Fruit fly (Drosophila melanogaster): ENCODE measurements around the gene Gr68a.
A peak's percentile ranks its signal among the peaks of the same experiment; 100 is the strongest.

Gr68a gene

DNA sequence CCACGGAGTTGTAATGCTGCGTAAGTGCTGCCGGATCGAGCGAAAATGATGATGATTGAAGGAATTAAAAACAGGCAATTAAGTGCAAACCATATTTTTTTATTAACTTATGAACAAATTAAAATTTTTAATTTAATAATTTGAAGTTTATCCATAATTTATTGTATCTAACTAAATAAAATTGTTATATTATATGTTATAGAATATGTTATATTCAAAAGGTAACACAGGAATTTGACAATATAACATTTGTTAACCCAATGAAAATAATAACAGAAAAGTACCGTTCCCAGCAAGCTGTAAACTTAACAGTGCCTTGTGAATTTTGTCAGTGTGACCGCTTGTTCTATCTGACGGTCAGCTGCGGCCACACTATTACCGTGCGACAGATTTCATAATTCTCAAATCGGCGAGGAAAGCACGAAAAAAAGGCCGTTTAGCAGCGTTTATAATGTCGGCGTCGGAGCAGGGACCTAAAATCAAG, 42.4 kb upstream of the Gr68a start, which contains the start of the genes Ccdc56 and mtTFB1:
TSS of gene Ccdc56 (plus strand) at position 347 of the 484 bp plus-strand sequence.
TSS of gene mtTFB1 (plus strand) at position 347 of the 484 bp plus-strand sequence.
- no peak for TF ChIP-seq H15 (GFP tag; IDR thresholded peaks at IDR 0.05)
- peak; percentile 4 for TF ChIP-seq CG4617 (GFP tag; optimal IDR thresholded peaks at IDR 0.05; ENCODE audit: borderline replicate concordance)
- no peak for TF ChIP-seq CG31441 (GFP tag; IDR thresholded peaks at IDR 0.05)
- no peak for TF ChIP-seq fu2 (GFP tag; optimal IDR thresholded peaks at IDR 0.05)
- no peak for TF ChIP-seq tx (GFP tag; optimal IDR thresholded peaks at IDR 0.05)
- peak; percentile 60 for TF ChIP-seq CG17186 (GFP tag; optimal IDR thresholded peaks at IDR 0.05)
- TF ChIP-seq CoRest (tag; optimal IDR thresholded peaks at IDR 0.05) = peak; percentile 14
- TF ChIP-seq Lhr (GFP tag; optimal IDR thresholded peaks at IDR 0.05) = peak; percentile 82
- peak; percentile 80 for TF ChIP-seq pzg (GFP tag; optimal IDR thresholded peaks at IDR 0.05)
- TF ChIP-seq CG18599 (GFP tag; optimal IDR thresholded peaks at IDR 0.05) = no peak
- TF ChIP-seq CG2116 (GFP tag; optimal IDR thresholded peaks at IDR 0.05) = peak; percentile 32
- TF ChIP-seq gem (tag; optimal IDR thresholded peaks at IDR 0.05) = no peak
- TF ChIP-seq grau (tag; optimal IDR thresholded peaks at IDR 0.05) = peak; percentile 64
- TF ChIP-seq Sin3A (optimal IDR thresholded peaks at IDR 0.05) = peak; percentile 16
- TF ChIP-seq CG2712 (tag; optimal IDR thresholded peaks at IDR 0.05) = peak; percentile 20
- peak; percentile 76 for TF ChIP-seq ewg (GFP tag; optimal IDR thresholded peaks at IDR 0.05)
- no peak for TF ChIP-seq CG10209 (GFP tag; optimal IDR thresholded peaks at IDR 0.05)
- TF ChIP-seq onecut (GFP tag; IDR thresholded peaks at IDR 0.05) = no peak
- TF ChIP-seq corto (GFP tag; optimal IDR thresholded peaks at IDR 0.05) = peak; percentile 33
- TF ChIP-seq CG1603 (tag; optimal IDR thresholded peaks at IDR 0.05) = peak; percentile 26
- TF ChIP-seq hkb (optimal IDR thresholded peaks at IDR 0.05) = no peak
- 0 out of 2 replicates have a peak, but pooled peaks have one; percentile 6 for TF ChIP-seq hkb (GFP tag; IDR thresholded peaks at IDR 0.05)
- TF ChIP-seq CG17829 (tag; optimal IDR thresholded peaks at IDR 0.05) = peak; percentile 17
- peak; percentile 6 for TF ChIP-seq phol (tag; optimal IDR thresholded peaks at IDR 0.05)
- peak; percentile 89 for TF ChIP-seq gfzf (GFP tag; optimal IDR thresholded peaks at IDR 0.05)
- no peak for TF ChIP-seq tap (tag; optimal IDR thresholded peaks at IDR 0.05)
- TF ChIP-seq stwl (tag; optimal IDR thresholded peaks at IDR 0.05) = peak; percentile 57
- TF ChIP-seq CG14050 (GFP tag; IDR thresholded peaks at IDR 0.05) = no peak
- no peak for TF ChIP-seq schlank (tag; optimal IDR thresholded peaks at IDR 0.05)
- no peak for TF ChIP-seq odd (GFP tag; optimal IDR thresholded peaks at IDR 0.05)
- TF ChIP-seq CG9797 (GFP tag; optimal IDR thresholded peaks at IDR 0.05) = peak; percentile 94
- peak; percentile 23 for TF ChIP-seq Ets65A (GFP tag)
- TF ChIP-seq MBD-R2 (GFP tag; IDR thresholded peaks at IDR 0.05) = peak; percentile 65
- TF ChIP-seq MESR4 (GFP tag; optimal IDR thresholded peaks at IDR 0.05) = peak; percentile 64
- TF ChIP-seq HLHmδ (GFP tag; optimal IDR thresholded peaks at IDR 0.05) = no peak
- TF ChIP-seq CG7839 (tag; optimal IDR thresholded peaks at IDR 0.05) = peak; percentile 31
- peak; percentile 37 for TF ChIP-seq ems (GFP tag; optimal IDR thresholded peaks at IDR 0.05)
- TF ChIP-seq Ets97D (GFP tag; optimal IDR thresholded peaks at IDR 0.05) = peak; percentile 56
- TF ChIP-seq CTCF (GFP tag; optimal IDR thresholded peaks at IDR 0.05) = peak; percentile 5
- TF ChIP-seq CG30431 (GFP tag; optimal IDR thresholded peaks at IDR 0.05) = no peak
- no peak for TF ChIP-seq CG34422 (GFP tag; IDR thresholded peaks at IDR 0.05)
- TF ChIP-seq row (GFP tag; IDR thresholded peaks at IDR 0.05) = 0 out of 3 replicates have a peak, but pooled peaks have one; percentile 7
- TF ChIP-seq CG15479 (GFP tag; optimal IDR thresholded peaks at IDR 0.05) = no peak
- TF ChIP-seq CG15073 (GFP tag; optimal IDR thresholded peaks at IDR 0.05) = no peak
- peak; percentile 1 for TF ChIP-seq Xbp1 (GFP tag; optimal IDR thresholded peaks at IDR 0.05)
- no peak for TF ChIP-seq ham (GFP tag; IDR thresholded peaks at IDR 0.05)
- TF ChIP-seq CG12391 (tag; optimal IDR thresholded peaks at IDR 0.05) = peak; percentile 29
- TF ChIP-seq Pdp1 (GFP tag; optimal IDR thresholded peaks at IDR 0.05) = peak; percentile 11 to 83
- peak; percentile 22; the same call in 1 of the 2 replicates for TF ChIP-seq ato (GFP tag; IDR thresholded peaks at IDR 0.05; ENCODE audit: partially characterized antibody)
- peak; percentile 46 for TF ChIP-seq Sry-δ (GFP tag; optimal IDR thresholded peaks at IDR 0.05)
- TF ChIP-seq Myb (GFP tag; optimal IDR thresholded peaks at IDR 0.05) = peak; percentile 78

All from whole organism, embryonic.